Worm (Caenorhabditis elegans): ENCODE results near the gene srxa-14.

The srxa-14 gene

ce11 chrV:20633619-20634018, 5.8 kb upstream of the srxa-14 start, which contains the start of gene F46B3.15:
F46B3.15 (minus strand) TSS chrV:20633719.
- TF ChIP-seq drap-1 (GFP tag; optimal IDR thresholded peaks at IDR 0.05) (no peak), flh-1 (GFP tag; optimal IDR thresholded peaks at IDR 0.05) (no peak), lin-13 (tag; optimal IDR thresholded peaks at IDR 0.05) (no peak), elt-1 (tag; optimal IDR thresholded peaks at IDR 0.05; ENCODE audit: borderline replicate concordance, insufficient read depth) (no peak), pha-4 (tag; optimal IDR thresholded peaks at IDR 0.05) (no peak), nhr-237 (tag; optimal IDR thresholded peaks at IDR 0.05) (no peak), unc-120 (tag; optimal IDR thresholded peaks at IDR 0.05; ENCODE audit: poor library complexity, severe bottlenecking) (no peak), ces-1 (GFP tag; optimal IDR thresholded peaks at IDR 0.05) (no peak), cnd-1 (tag; optimal IDR thresholded peaks at IDR 0.05) (no peak), mep-1 (tag; optimal IDR thresholded peaks at IDR 0.05) (no peak), nhr-12 (tag; optimal IDR thresholded peaks at IDR 0.05) (no peak), ceh-43 (GFP tag; optimal IDR thresholded peaks at IDR 0.05) (no peak), snpc-4 (tag; optimal IDR thresholded peaks at IDR 0.05) (no peak), bed-3 (GFP tag; optimal IDR thresholded peaks at IDR 0.05) (no peak), nhr-28 (tag; optimal IDR thresholded peaks at IDR 0.05) (no peak), lin-32 (GFP tag; optimal IDR thresholded peaks at IDR 0.05) (no peak), blmp-1 (tag; optimal IDR thresholded peaks at IDR 0.05) (no peak), unc-39 (tag; optimal IDR thresholded peaks at IDR 0.05) (no peak)

ce11 chrV:20634330-20634729, 5.1 kb upstream of the srxa-14 start, which contains the start of gene F46B3.16:
F46B3.16 (plus strand) TSS chrV:20634630.
- TF ChIP-seq ces-1 (GFP tag; optimal IDR thresholded peaks at IDR 0.05) (no peak), ceh-83 (GFP tag; optimal IDR thresholded peaks at IDR 0.05) (no peak), mep-1 (tag; optimal IDR thresholded peaks at IDR 0.05) (no peak), tbx-8 (GFP tag; optimal IDR thresholded peaks at IDR 0.05) (no peak), nhr-2 (tag; optimal IDR thresholded peaks at IDR 0.05) (no peak), lsy-2 (tag; optimal IDR thresholded peaks at IDR 0.05) (no peak), lin-13 (tag; optimal IDR thresholded peaks at IDR 0.05) (no peak), sem-2 (GFP tag; optimal IDR thresholded peaks at IDR 0.05) (no peak), mls-2 (tag; optimal IDR thresholded peaks at IDR 0.05) (no peak), hlh-1 (tag; optimal IDR thresholded peaks at IDR 0.05) (no peak), zip-8 (tag; optimal IDR thresholded peaks at IDR 0.05) (no peak)

ce11 chrV:20636855-20637254, 2.5 kb upstream of the srxa-14 start, which contains the start of gene ttr-13:
ttr-13 (minus strand) TSS chrV:20636955.
- TF ChIP-seq sem-2 (GFP tag; optimal IDR thresholded peaks at IDR 0.05) = no peak
- no peak for TF ChIP-seq nhr-237 (tag; optimal IDR thresholded peaks at IDR 0.05)
- no peak for TF ChIP-seq tbx-8 (GFP tag; optimal IDR thresholded peaks at IDR 0.05)
- TF ChIP-seq zip-8 (tag; optimal IDR thresholded peaks at IDR 0.05) = no peak
- TF ChIP-seq lsy-2 (tag; optimal IDR thresholded peaks at IDR 0.05) = no peak
- TF ChIP-seq mls-2 (tag; optimal IDR thresholded peaks at IDR 0.05) = no peak
- TF ChIP-seq unc-62 (GFP tag; optimal IDR thresholded peaks at IDR 0.05) = no peak
- TF ChIP-seq sptf-1 (tag; optimal IDR thresholded peaks at IDR 0.05) = no peak
- TF ChIP-seq ztf-11 (tag; optimal IDR thresholded peaks at IDR 0.05) = no peak
- TF ChIP-seq ceh-43 (GFP tag; optimal IDR thresholded peaks at IDR 0.05) = no peak
- no peak for TF ChIP-seq ceh-83 (GFP tag; optimal IDR thresholded peaks at IDR 0.05)
- no peak for TF ChIP-seq snpc-4 (tag; optimal IDR thresholded peaks at IDR 0.05)

- no peak for TF ChIP-seq nhr-2 (tag; optimal IDR thresholded peaks at IDR 0.05)
- TF ChIP-seq drap-1 (GFP tag; optimal IDR thresholded peaks at IDR 0.05) = no peak
- TF ChIP-seq ztf-11 (tag; optimal IDR thresholded peaks at IDR 0.05) = no peak
- TF ChIP-seq hlh-1 (tag; optimal IDR thresholded peaks at IDR 0.05) = no peak
- TF ChIP-seq M03D4.4 (tag; optimal IDR thresholded peaks at IDR 0.05) = no peak
- no peak for TF ChIP-seq ham-2 (GFP tag; optimal IDR thresholded peaks at IDR 0.05)
- no peak for TF ChIP-seq cnd-1 (tag; optimal IDR thresholded peaks at IDR 0.05)
- no peak for TF ChIP-seq pha-4 (tag; optimal IDR thresholded peaks at IDR 0.05)
- no peak for TF ChIP-seq lsy-2 (tag; optimal IDR thresholded peaks at IDR 0.05)
- TF ChIP-seq mab-5 (tag; optimal IDR thresholded peaks at IDR 0.05) = no peak
Measured at ce11 chrV:20638344-20638743, 1.1 kb upstream of the srxa-14 start, which contains the start of gene Y44A6B.3. Y44A6B.3 (minus strand) TSS chrV:20638444.

ce11 chrV:20641896-20642295, 2.5 kb downstream of the srxa-14 start, which contains the start of gene srxa-15:
srxa-15 (plus strand) TSS chrV:20642196.
- no peak for TF ChIP-seq mep-1 (tag; optimal IDR thresholded peaks at IDR 0.05)
